Fruit fly (Drosophila melanogaster): ENCODE measurements around the gene CG15742.

dm6 chrX:13221311-13221710 lies 37.0 kb downstream of the CG15742 start:
- TF ChIP-seq CG8478 (optimal IDR thresholded peaks at IDR 0.05): no peak
- TF ChIP-seq CTCF (optimal IDR thresholded peaks at IDR 0.05): no peak

All from S2 (cell line).